Worm (Caenorhabditis elegans) whole organism, L4/young adult: ENCODE results near the gene F54F7.8.

Source experiments
- W03F9.2 ChIP-seq: fragments of 150-350 bp; optimal IDR thresholded peaks from 2 replicates; lab custom pipeline; 2014; ENCODE audit warnings: missing biosample characterization, missing genetic modification characterization
- dao-5 ChIP-seq: sonication (generic microtip); optimal IDR thresholded peaks from 2 replicates; lab custom pipeline; 2016; ENCODE audit warnings: missing genotype, missing genetic modification characterization, moderate library complexity, missing compliant biosample characterization
- him-1 ChIP-seq: sonication (generic microtip); optimal IDR thresholded peaks from 2 replicates; lab custom pipeline; 2016; ENCODE audit warnings: missing genotype, missing genetic modification reagents, missing genetic modification characterization, missing compliant biosample characterization

F54F7.8 gene

DNA sequence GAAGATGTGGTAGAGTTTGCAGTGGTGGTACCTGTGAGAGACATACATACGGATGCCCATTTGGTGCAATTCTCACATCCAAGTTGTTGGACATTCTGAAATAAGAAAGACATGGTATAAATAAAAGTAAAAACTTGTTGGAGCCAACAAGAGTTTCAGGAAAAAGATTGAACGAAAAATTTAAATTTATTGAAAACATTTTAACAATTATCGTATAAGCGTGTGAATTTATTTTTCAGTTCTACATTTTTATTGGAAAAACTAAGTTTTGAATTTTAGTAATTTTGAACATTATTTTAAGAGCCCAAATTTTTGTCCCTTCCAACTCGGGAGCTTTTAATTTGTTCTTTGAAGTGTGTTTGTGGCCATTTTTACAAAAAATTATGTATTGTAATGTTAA lies at the start of gene F54F7.8:
Gene F54F7.8 (minus strand): TSS at position 101 of the 400 bp plus-strand sequence.
- no peak for TF ChIP-seq W03F9.2 (tag; lab: Kevin White, UChicago)
- TF ChIP-seq him-1 (tag; lab: Kevin White, UChicago) = no peak
- TF ChIP-seq dao-5 (tag; lab: Kevin White, UChicago) = no peak

DNA sequence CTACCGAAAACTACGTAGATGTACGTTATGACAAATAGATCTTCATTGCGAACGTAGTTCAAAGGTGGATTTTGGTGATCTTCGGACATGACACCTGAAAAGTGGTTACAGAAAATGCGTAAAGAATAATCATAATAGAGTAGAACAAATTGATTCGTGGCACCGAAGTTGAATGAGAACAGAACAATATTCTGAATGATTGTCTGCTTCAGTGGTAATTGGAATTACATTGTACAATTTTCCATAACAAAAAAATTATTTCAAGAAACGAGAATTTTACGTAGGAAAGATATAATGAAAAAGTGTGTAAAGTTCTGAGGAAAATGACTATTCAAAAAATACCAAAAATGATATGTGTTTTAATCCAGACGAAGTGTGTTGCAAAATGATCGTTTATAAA lies 47.9 kb upstream of the F54F7.8 start, which contains the start of gene Y62H9A.10:
Gene Y62H9A.10 (minus strand): TSS at position 101 of the 400 bp plus-strand sequence.
- TF ChIP-seq W03F9.2 (tag; lab: Kevin White, UChicago) (no peak), dao-5 (tag; lab: Kevin White, UChicago) (no peak), him-1 (tag; lab: Kevin White, UChicago) (no peak)

DNA sequence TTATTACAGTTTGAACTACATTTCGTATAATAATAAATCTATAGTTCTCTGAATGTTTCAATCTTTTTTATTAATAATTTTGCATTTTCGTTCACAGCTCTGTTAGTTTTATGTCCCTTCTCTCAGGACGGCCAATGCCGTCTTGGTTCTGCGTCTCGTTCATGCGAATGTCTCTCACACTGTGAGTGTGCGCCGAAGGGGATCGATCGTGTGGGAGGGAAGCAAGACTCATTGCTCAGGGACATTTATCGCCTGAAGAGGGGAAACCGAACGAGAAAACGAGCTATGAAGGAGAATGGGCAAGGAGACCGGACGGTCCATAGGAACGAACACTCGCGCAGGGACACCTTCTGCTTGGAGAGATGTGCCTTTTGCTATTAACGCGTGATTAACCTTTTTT lies 44.2 kb upstream of the F54F7.8 start:
- no peak for TF ChIP-seq dao-5 (tag; lab: Kevin White, UChicago)
- no peak for TF ChIP-seq W03F9.2 (tag; lab: Kevin White, UChicago)
- TF ChIP-seq him-1 (tag; lab: Kevin White, UChicago) = no peak

DNA sequence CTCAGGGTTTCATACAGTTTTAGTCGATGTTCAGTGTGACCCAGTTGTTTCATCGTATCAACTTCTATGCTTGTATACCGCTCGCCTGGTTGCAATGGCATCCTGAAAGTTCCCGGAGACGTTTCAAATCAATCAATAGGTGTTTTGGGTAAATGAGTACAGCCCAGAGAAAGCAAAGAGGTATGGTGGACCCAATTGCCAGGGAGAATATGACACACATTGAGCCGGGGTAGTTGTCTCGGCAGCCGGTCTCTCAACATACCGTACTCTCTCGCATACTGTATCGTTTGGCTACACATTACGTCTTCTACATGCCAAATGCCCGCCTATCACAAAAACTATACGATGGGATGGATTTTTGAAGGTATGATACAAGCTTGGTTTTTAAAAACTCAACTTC lies 43.2 kb upstream of the F54F7.8 start, which contains the start of gene Y62H9A.9:
Gene Y62H9A.9 (minus strand): TSS at position 101 of the 400 bp plus-strand sequence.
- TF ChIP-seq W03F9.2 (tag; lab: Kevin White, UChicago) (no peak), dao-5 (tag; lab: Kevin White, UChicago) (no peak), him-1 (tag; lab: Kevin White, UChicago) (no peak)

DNA sequence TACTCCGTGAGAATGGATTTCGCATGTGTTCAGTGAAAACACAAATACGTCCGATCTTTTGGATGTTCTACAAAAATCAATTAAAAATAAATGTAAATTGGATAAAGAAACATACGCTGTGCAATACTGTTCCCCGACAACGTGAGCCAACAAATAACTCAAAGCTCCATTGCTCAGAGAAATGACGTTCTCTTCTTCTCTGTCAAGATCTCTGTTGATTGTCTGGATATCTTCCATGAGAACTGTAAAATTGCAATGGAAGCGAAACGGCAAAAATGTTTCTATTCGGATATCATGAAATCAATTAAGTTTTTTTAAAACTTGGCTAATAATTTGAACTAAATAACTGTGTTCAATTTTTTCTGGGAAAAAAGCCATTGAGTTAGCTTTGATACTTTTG lies 41.9 kb upstream of the F54F7.8 start:
- no peak for TF ChIP-seq W03F9.2 (tag; lab: Kevin White, UChicago)
- no peak for TF ChIP-seq him-1 (tag; lab: Kevin White, UChicago)
- no peak for TF ChIP-seq dao-5 (tag; lab: Kevin White, UChicago)

DNA sequence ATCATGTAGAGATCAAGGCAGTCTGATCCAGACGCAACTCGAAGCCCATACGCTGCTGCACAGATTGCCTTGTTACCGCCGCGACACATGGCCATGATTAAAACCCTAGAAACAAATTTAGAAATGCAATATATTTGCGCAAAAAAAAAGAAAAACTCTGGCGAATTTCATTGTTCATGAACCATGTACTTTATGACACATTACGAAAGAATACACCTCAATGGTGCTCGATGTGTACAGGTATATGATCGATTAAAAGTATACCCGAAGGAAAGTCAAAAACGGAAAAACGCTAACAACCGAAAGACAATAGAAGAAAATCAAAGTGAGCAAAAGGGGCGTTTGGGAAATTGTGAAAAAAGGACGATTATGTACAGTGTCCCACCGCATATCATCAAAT lies 37.5 kb upstream of the F54F7.8 start, which contains the start of gene Y62H9A.8:
Gene Y62H9A.8 (minus strand): TSS at position 101 of the 400 bp plus-strand sequence.
- TF ChIP-seq W03F9.2 (tag; lab: Kevin White, UChicago) = no peak
- no peak for TF ChIP-seq him-1 (tag; lab: Kevin White, UChicago)
- no peak for TF ChIP-seq dao-5 (tag; lab: Kevin White, UChicago)

DNA sequence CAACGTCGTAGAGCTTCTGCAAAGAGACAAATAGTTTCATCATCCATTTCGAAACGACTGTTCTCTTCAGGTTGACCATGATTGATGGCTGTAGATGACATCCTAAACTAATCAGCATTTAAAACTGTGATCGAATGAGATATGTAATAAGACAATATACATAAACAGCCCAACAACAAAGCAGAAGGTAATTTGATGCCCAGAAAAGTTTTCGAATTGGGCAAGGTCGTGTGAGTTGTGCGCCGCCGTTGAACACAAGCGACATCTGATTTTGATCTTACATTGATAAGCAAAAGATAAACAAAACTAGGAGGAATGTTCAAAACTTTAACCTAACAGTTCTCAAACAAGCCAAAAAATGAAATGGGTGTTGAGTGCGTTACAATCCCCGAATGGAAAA lies 30.8 kb upstream of the F54F7.8 start, which contains the start of gene Y62H9A.7:
Gene Y62H9A.7 (minus strand): TSS at position 101 of the 400 bp plus-strand sequence.
- TF ChIP-seq dao-5 (tag; lab: Kevin White, UChicago) = no peak
- TF ChIP-seq W03F9.2 (tag; lab: Kevin White, UChicago) = no peak
- no peak for TF ChIP-seq him-1 (tag; lab: Kevin White, UChicago)

DNA sequence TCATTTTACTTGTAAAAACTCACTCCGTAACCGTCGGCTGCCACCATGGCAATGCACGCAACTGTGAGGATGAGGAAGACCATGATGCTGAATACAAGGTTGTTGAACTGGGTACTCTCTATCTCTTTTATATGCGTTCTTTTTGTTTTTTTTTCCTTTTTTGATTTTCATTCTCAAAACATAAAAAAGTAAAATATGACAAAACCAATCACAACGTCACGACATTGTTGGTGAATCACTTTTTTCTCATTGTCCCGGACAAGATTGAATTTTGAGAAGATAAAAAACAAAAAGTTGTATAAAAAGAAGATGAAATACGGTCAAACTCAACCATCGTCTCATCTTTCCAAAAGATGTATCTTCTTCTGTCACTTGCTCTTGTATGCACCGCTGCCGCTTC lies 28.0 kb upstream of the F54F7.8 start, which contains the start of the genes Y62H9A.5 and ule-5:
Gene Y62H9A.5 (minus strand): TSS at position 101 of the 400 bp plus-strand sequence.
Gene ule-5 (plus strand): TSS at position 328 of the 400 bp plus-strand sequence.
- no peak for TF ChIP-seq him-1 (tag; lab: Kevin White, UChicago)
- TF ChIP-seq dao-5 (tag; lab: Kevin White, UChicago) = no peak
- no peak for TF ChIP-seq W03F9.2 (tag; lab: Kevin White, UChicago)

DNA sequence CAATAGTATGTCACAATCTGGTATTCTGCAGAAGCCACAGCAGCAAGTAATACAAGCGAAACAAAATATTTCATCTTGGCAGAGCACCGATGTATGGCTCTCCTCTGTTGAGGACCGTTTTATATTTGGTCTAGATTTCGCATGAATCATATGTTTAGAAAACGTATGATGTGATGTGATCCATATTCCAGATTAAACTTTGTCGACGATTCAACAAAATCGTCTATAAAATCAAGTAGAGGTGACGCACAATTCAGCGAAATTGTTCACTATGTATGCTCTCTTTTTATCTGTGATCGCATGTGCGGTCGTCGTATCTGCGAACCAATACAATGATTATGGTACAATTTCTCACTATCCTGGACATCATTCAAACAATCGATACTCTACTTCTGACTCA lies 25.1 kb upstream of the F54F7.8 start, which contains the start of the genes Y62H9A.3 and Y62H9A.4:
Gene Y62H9A.3 (minus strand): TSS at position 101 of the 400 bp plus-strand sequence.
Gene Y62H9A.4 (plus strand): TSS at position 256 of the 400 bp plus-strand sequence.
- TF ChIP-seq W03F9.2 (tag; lab: Kevin White, UChicago) (no peak), him-1 (tag; lab: Kevin White, UChicago) (no peak), dao-5 (tag; lab: Kevin White, UChicago) (no peak)

DNA sequence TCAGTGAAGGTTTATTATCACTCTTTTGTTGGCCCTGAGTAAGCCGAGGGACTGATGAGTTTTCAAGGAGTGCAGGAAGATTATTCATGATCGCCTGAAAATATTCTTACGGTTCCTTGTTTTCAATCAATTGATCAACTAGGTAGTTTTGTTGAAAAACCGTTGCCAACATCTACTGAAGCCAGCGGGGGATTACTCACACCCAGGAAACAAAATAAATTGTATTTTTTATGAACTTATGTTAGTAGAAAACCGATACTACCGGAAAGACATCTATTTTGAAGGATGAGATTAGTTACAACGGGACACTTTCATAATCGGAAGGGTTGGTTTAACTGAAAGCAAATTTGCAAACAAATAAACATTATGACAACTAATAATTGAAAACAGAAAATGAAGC lies 23.3 kb upstream of the F54F7.8 start, which contains the start of gene Y62H9A.2:
Gene Y62H9A.2 (minus strand): TSS at position 101 of the 400 bp plus-strand sequence.
- TF ChIP-seq him-1 (tag; lab: Kevin White, UChicago) (no peak), dao-5 (tag; lab: Kevin White, UChicago) (no peak), W03F9.2 (tag; lab: Kevin White, UChicago) (no peak)

DNA sequence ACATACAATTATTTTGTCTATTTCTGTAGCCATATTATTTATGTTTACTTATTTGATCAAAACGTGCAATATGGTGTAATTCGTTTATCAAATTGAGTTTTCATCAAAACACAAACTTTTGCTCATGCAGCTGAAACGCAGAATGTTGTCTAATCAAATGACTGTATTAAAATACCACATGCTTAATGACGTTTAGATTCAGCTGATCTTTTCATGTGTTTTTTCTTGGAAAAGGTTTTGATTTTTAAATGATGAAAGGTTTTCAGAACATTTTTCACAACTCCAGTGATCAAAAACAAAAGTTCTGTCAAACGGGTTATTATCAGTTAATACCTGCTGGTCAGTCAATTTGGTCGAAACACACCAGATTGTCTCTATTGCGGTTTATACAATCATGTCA lies 20.5 kb upstream of the F54F7.8 start, which contains the start of gene Y62H9A.1:
Gene Y62H9A.1 (plus strand): TSS at position 282 of the 400 bp plus-strand sequence.
- no peak for TF ChIP-seq W03F9.2 (tag; lab: Kevin White, UChicago)
- no peak for TF ChIP-seq him-1 (tag; lab: Kevin White, UChicago)

DNA sequence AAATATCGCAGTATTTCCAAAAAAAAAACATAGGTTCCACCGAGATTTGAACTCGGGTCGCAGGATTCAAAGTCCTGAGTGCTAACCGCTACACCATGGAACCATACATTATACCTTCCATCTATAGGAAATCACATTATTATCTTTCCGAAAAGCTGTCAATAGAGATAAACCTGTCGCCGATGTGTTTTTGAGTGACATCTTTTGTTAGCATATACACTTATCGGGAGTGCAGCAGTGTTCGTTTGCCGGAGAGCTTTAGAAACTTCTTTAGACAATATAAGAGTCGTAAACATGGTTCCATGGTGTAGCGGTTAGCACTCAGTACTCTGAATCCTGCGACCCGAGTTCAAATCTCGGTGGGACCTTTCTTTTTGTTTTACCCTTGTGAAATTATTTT lies 17.4 kb upstream of the F54F7.8 start:
- TF ChIP-seq him-1 (tag; lab: Kevin White, UChicago) (no peak), dao-5 (tag; lab: Kevin White, UChicago) (peak; percentile 11)

DNA sequence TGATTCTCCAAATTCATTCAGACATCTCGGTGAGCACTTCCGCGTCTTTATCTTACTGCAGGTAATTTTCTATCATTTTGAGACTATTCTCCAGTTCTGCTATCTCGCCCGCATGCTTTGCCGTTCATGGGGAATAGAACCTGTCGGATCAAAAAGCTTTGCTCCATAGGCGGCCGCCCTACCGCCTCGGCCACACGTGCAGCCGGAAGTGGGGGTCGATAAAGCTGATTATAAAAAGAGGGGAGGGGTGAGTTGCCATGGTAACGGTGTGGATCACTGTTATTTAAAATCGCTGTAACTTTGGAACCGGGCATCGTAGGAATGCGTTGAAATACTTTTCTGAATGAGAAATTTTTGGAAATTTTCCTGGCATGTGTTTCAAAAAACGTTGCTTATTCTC lies 15.6 kb upstream of the F54F7.8 start:
- TF ChIP-seq dao-5 (tag; lab: Kevin White, UChicago) = no peak
- no peak for TF ChIP-seq him-1 (tag; lab: Kevin White, UChicago)
- TF ChIP-seq W03F9.2 (tag; lab: Kevin White, UChicago) = no peak

DNA sequence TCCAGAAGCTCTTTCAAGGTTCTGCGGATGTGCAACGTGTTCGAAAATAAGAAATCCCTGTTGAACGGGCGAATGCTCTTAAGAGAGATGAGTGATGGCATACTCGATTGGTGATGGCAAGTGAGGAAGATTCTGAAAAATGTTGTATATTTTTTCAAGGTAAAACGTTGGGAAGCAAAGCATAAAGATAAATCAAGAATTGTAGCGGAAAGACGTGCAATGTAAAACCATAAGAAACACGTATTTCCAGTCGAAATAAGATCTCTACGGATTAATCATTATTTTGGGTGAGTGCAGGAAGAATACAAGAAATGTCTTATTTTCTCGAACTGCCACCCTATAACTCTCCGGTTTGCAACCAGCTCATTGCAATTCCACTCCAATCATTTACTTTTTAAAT lies 14.5 kb upstream of the F54F7.8 start, which contains the start of gene dot-1.2:
Gene dot-1.2 (minus strand): TSS at position 101 of the 400 bp plus-strand sequence.
- TF ChIP-seq W03F9.2 (tag; lab: Kevin White, UChicago) (no peak), dao-5 (tag; lab: Kevin White, UChicago) (no peak), him-1 (tag; lab: Kevin White, UChicago) (no peak)
